Worm (Caenorhabditis elegans): Measurements from ENCODE around the gene ark-1.

- no peak for TF ChIP-seq cog-1 (tag; optimal IDR thresholded peaks at IDR 0.05)
- no peak for TF ChIP-seq ref-1 (GFP tag; conservative IDR thresholded peaks at IDR 0.05)
- TF ChIP-seq med-1 (GFP tag; optimal IDR thresholded peaks at IDR 0.05; ENCODE audit: insufficient read depth): no peak
- TF ChIP-seq ztf-23 (GFP tag; IDR thresholded peaks at IDR 0.05): no peak
- TF ChIP-seq flt-1 (GFP tag; IDR thresholded peaks at IDR 0.05): no peak
Observed at ce11 chrIV:12620921-12621320, 9.9 kb downstream of the ark-1 start.

Data from whole organism, midembryonic.